Worm (Caenorhabditis elegans) whole organism, midembryonic: ENCODE data around the gene ZK688.4.

ENCODE experiments used
- T22C8.4 ChIP-seq: fragments of 200-800 bp; sonication (Bioruptor generic); IDR thresholded peaks from 2 replicates; pipeline ENCODE4 v1.3.6; 2022; ENCODE audit warnings: missing genetic modification characterization, missing compliant biosample characterization
- cog-1 ChIP-seq: sonication (generic microtip); optimal IDR thresholded peaks from 2 replicates; lab custom pipeline; 2016; ENCODE audit warnings: missing genetic modification characterization, missing compliant biosample characterization
- flt-1 ChIP-seq: fragments of 200-800 bp; sonication (Bioruptor generic); IDR thresholded peaks from 2 replicates; pipeline ENCODE4 v1.3.6; 2022; ENCODE audit warnings: missing genetic modification characterization, missing compliant biosample characterization
- klf-2 ChIP-seq: fragments of 200-800 bp; sonication (Bioruptor generic); conservative IDR thresholded peaks from 2 replicates; pipeline ENCODE4 v1.3.6; 2022; ENCODE audit warnings: missing genetic modification reagents, missing genetic modification characterization, missing compliant biosample characterization
- med-1 ChIP-seq: sonication (generic microtip); optimal IDR thresholded peaks from 2 replicates; lab custom pipeline; 2017; ENCODE audit warnings: missing genetic modification characterization, mild to moderate bottlenecking, missing compliant biosample characterization, antibody characterized with exemption, missing genetic modification reagents; ENCODE audit not compliant: insufficient read depth
- ref-1 ChIP-seq: fragments of 200-800 bp; sonication (Bioruptor generic); conservative IDR thresholded peaks from 2 replicates; pipeline ENCODE4 v1.3.6; 2022; ENCODE audit warnings: missing genetic modification reagents, missing genetic modification characterization, missing compliant biosample characterization
- tab-1 ChIP-seq: fragments of 200-800 bp; sonication (Bioruptor generic); IDR thresholded peaks from 2 replicates; pipeline ENCODE4 v1.3.6; 2022; ENCODE audit warnings: missing genetic modification characterization, missing compliant biosample characterization
- ztf-23 ChIP-seq: fragments of 200-800 bp; sonication (Bioruptor generic); IDR thresholded peaks from 2 replicates; pipeline ENCODE4 v1.3.6; 2022; ENCODE audit warnings: missing genetic modification reagents, missing genetic modification characterization, missing compliant biosample characterization
- ztf-29 ChIP-seq: fragments of 200-800 bp; sonication (Bioruptor generic); IDR thresholded peaks from 2 replicates; pipeline ENCODE4 v1.3.6; 2022; ENCODE audit warnings: missing genetic modification reagents, missing genetic modification characterization, missing compliant biosample characterization

ZK688.4 gene

DNA sequence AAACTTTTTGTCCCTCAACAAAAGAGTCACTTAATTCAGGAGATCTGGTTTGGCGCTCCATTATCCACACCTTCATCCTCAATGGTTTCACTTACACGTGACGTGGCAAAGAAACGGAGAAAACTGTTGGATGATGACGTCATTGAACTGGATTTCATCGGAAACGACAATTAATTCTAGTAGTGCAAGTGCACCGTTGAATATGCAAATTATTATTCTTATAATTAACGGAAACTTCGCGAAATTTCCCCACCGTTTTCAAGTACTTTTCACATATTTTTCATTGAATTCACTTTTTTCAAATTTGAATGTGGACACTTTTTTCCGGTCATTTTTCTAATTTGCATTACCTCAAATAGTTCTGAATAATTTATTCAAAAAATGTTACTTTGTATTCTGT is 14.4 kb downstream of the ZK688.4 start, which contains the start of gene ZK688.1:
TSS of gene ZK688.1 (plus strand) at position 301 of the 400 bp plus-strand sequence.
- TF ChIP-seq tab-1 (no peak), ref-1 (no peak), klf-2 (no peak), cog-1 (no peak)

DNA sequence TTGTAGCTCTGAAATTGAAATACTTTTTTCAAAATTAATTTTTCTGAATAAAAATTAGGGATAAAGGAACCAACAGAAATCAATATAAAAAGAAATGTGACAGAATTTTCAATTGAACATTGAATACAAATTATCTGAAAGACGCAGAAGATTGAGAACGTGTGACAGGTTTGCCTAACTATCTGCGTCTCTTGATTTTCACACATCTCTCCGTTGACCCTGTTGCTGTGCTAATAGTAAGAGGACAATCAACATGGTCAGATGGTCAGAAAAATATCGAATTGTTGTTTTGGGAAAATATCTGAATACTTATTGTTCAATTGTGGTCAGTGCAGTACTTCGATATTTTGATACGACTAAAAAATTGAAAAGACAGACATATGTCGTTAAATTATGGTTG is 16.8 kb downstream of the ZK688.4 start, which contains the start of gene ZK688.7:
TSS of gene ZK688.7 (minus strand) at position 14 of the 400 bp plus-strand sequence.
- no peak for TF ChIP-seq tab-1
- TF ChIP-seq ztf-23 (GFP tag; lab: Robert Waterston, UW) = no peak
- no peak for TF ChIP-seq med-1 (GFP tag; lab: Kevin White, UChicago)
- TF ChIP-seq T22C8.4 (GFP tag; lab: Robert Waterston, UW) = no peak
- no peak for TF ChIP-seq ztf-29 (GFP tag; lab: Robert Waterston, UW)
- no peak for TF ChIP-seq flt-1 (GFP tag; lab: Robert Waterston, UW)
- no peak for TF ChIP-seq klf-2
- TF ChIP-seq cog-1 = no peak
- no peak for TF ChIP-seq ref-1

DNA sequence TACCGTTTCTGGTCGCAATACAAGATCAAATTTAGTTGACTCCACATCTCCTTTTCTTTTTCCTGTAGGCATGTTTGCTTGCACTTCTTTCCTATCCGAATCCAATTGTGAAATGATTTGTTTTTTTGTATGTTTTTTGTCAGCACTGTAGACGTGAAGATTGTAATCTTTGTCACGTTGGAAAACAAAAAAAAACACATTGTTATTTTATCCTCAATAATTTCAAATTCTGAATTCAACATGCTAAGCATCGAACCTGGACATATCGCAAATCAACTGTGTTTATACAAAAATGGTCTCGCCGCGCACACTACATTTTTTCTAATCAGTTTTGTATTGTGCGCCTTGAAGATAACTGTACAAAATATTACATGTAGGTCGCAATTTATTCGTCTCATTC is 18.7 kb downstream of the ZK688.4 start, which contains the start of gene ZK688.12:
TSS of gene ZK688.12 (minus strand) at position 101 of the 400 bp plus-strand sequence.
- TF ChIP-seq klf-2 = no peak
- no peak for TF ChIP-seq med-1 (GFP tag; lab: Kevin White, UChicago)
- TF ChIP-seq flt-1 (GFP tag; lab: Robert Waterston, UW) = no peak
- TF ChIP-seq T22C8.4 (GFP tag; lab: Robert Waterston, UW) = no peak
- no peak for TF ChIP-seq ztf-23 (GFP tag; lab: Robert Waterston, UW)
- no peak for TF ChIP-seq cog-1
- no peak for TF ChIP-seq ref-1
- no peak for TF ChIP-seq ztf-29 (GFP tag; lab: Robert Waterston, UW)
- TF ChIP-seq tab-1 = no peak

DNA sequence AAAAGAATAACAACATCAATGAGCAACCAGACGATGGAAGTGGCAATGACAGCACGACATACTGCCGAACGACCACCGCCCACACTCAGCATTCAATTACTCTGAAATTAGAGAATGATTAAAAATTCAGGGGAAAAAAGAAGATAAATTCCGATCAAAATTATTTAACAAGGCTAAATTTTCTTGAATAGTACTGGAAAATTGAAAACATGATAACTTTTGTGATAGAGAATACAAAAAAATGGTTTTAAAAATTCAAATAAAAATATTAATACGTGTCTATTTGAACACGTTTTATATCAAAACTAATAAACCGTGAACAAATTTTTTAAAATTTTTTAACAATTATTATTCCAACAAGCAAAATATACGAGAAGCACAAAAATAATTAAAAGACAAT is 22.8 kb downstream of the ZK688.4 start, which contains the start of gene gly-3:
TSS of gene gly-3 (minus strand) at position 101 of the 400 bp plus-strand sequence.
- TF ChIP-seq ztf-23 (GFP tag; lab: Robert Waterston, UW) (no peak), T22C8.4 (GFP tag; lab: Robert Waterston, UW) (no peak), ztf-29 (GFP tag; lab: Robert Waterston, UW) (no peak), med-1 (GFP tag; lab: Kevin White, UChicago) (no peak), tab-1 (no peak), klf-2 (no peak), ref-1 (no peak), flt-1 (GFP tag; lab: Robert Waterston, UW) (no peak), cog-1 (no peak)

DNA sequence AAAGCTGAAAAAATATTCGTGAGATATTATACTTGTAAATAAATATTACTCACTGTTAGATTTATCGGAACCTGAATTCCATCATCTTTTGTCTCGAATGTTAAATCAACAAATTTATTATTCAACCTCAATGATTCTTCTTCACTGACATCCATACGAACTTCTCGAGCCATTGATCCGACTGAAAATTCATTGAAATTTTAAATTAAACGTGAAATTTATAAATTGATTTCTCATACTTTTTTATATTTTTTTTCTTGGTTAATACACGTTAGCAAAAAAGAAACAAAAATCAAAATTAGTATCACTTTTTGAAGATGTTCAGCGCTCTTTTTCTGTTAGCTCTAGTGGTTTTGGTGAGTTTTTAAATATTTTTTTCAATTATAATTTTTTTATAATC is 25.0 kb downstream of the ZK688.4 start, which contains the start of gene C29E4.14:
TSS of gene C29E4.14 (plus strand) at position 301 of the 400 bp plus-strand sequence.
- no peak for TF ChIP-seq T22C8.4 (GFP tag; lab: Robert Waterston, UW)
- TF ChIP-seq klf-2 = no peak
- TF ChIP-seq tab-1 = no peak
- no peak for TF ChIP-seq med-1 (GFP tag; lab: Kevin White, UChicago)
- TF ChIP-seq cog-1 = no peak
- no peak for TF ChIP-seq flt-1 (GFP tag; lab: Robert Waterston, UW)
- no peak for TF ChIP-seq ztf-23 (GFP tag; lab: Robert Waterston, UW)
- TF ChIP-seq ref-1 = no peak

DNA sequence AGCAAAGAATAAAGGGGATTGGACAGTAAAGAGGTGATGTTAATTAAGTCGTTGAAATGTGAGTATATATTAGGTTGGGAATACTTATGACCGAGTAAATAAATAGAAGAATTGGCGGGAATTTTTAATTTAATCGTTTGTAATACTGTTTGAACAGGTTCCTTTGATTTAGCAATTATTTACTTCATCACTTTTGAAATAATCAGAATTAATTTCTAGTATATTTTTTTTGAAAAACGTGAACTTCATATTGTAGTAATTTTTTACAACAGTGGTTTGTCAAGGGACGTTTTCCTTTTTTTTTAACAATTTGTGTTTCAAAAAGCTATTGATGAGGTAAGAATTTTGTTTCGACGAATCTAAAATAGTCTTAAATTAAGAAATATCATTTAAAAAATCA is 27.4 kb downstream of the ZK688.4 start, which contains the start of gene C29E4.17:
TSS of gene C29E4.17 (plus strand) at position 301 of the 400 bp plus-strand sequence.
- TF ChIP-seq tab-1 (no peak), med-1 (GFP tag; lab: Kevin White, UChicago) (no peak), klf-2 (no peak), ref-1 (no peak), T22C8.4 (GFP tag; lab: Robert Waterston, UW) (no peak), ztf-29 (GFP tag; lab: Robert Waterston, UW) (no peak), flt-1 (GFP tag; lab: Robert Waterston, UW) (no peak), cog-1 (no peak), ztf-23 (GFP tag; lab: Robert Waterston, UW) (no peak)

DNA sequence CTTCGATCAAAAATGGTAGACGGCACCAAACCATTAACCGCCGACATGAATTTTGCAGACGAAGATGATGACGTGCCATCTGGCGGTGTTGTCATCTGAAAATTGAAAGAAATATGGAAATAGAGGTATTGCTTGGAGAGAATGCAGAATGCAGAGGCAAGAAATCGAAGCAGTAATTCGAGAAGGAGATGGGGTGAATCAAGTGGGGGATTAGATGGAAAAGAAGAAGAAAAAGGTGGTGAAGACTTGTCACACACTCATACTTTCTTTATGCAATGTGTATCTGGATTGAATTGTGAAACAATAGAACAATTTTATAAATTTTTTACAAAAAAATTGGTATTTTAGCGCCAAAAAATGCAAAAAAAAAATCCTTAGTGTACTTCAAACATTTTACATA is 30.0 kb downstream of the ZK688.4 start, which contains the start of gene tag-250:
TSS of gene tag-250 (minus strand) at position 101 of the 400 bp plus-strand sequence.
- TF ChIP-seq flt-1 (GFP tag; lab: Robert Waterston, UW) = no peak

DNA sequence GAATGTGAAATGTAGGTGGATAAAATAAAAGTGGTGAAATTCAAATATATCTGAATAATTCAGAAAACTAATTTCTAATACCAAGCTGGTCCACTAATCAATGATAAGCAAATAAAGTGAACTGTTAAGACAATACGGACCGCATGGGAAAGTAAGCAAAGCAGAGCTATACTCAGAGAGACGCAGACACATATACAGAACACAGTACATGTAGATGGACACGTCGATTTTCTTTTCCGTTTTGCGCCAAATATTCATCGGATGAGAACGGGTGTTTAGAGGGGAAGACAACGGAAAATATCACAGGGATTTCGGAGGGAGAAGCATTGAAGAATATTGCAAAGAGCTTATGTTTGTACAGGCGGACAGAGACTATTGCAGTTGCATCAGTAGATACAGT is 31.1 kb downstream of the ZK688.4 start:
- TF ChIP-seq ztf-29 (GFP tag; lab: Robert Waterston, UW) (no peak), cog-1 (no peak), T22C8.4 (GFP tag; lab: Robert Waterston, UW) (no peak)

DNA sequence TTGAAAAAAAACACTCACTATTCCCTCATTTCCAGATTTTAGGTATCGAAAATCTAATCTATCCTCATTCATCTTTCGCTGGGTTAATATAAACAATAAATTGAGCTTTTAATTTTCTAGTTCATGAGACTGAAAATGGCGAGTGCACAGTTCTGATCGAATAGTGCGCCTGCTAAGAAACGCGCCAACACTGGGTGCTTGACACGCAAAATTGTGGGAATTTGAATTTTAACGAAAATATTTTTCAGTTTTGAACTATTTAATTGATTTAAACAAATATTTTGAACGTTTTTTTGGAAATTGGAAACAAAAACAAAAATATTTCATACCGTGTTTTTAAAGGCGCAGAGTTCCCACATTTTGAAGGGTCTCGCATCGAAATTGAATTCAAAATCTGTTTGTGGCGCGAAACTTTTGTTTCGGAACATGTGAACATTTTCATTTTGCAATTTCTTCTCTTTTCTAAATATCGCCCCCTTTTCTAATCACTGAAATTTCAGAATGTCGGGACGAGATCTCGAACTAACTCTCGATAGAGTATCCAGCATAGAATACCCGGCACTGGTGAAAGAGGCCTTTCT is 33.8 kb downstream of the ZK688.4 start, which contains the start of the genes C29E4.13 and npp-15:
TSS of gene C29E4.13 (minus strand) at position 169 of the 581 bp plus-strand sequence.
TSS of gene npp-15 (plus strand) at position 495 of the 581 bp plus-strand sequence.
- TF ChIP-seq T22C8.4 (GFP tag; lab: Robert Waterston, UW) = no peak
- no peak for TF ChIP-seq tab-1
- TF ChIP-seq klf-2 = no peak
- no peak for TF ChIP-seq flt-1 (GFP tag; lab: Robert Waterston, UW)
- no peak for TF ChIP-seq ztf-29 (GFP tag; lab: Robert Waterston, UW)

DNA sequence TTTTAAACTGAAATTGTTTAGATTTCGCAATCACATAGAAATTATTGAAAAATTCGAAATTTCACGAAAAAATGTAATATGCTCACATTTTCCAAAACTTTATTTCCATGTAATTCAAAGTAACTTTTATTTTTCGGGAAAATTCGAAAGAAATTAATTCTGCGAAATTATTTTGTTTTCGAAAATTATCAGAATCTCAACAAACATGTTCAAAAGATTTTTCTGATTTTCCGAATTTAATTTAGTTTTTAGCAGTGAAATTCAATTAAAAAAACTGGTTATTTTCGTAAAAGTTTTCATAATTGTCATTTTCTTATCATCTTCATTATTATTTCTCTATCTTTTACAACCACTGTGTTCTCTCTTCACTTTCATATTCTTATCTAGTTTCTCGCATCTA is 38.4 kb downstream of the ZK688.4 start, which contains the start of gene ran-2:
TSS of gene ran-2 (plus strand) at position 301 of the 400 bp plus-strand sequence.
- TF ChIP-seq cog-1 (no peak), T22C8.4 (GFP tag; lab: Robert Waterston, UW) (no peak), ref-1 (no peak), klf-2 (no peak), ztf-23 (GFP tag; lab: Robert Waterston, UW) (no peak), flt-1 (GFP tag; lab: Robert Waterston, UW) (no peak), ztf-29 (GFP tag; lab: Robert Waterston, UW) (no peak), tab-1 (no peak), med-1 (GFP tag; lab: Kevin White, UChicago) (no peak)
